Worm (Caenorhabditis elegans) whole organism, mixed stage, embryonic: ENCODE measurements around the gene T16H12.2.

Experiments
- M03D4.4 ChIP-seq: sonication (generic microtip); optimal IDR thresholded peaks from 2 replicates; lab custom pipeline; 2017; ENCODE audit warnings: mild to moderate bottlenecking, missing genetic modification characterization, missing compliant biosample characterization
- bed-3 ChIP-seq: fragments of 200-800 bp; sonication (Bioruptor generic); optimal IDR thresholded peaks from 3 replicates; lab custom pipeline; 2018; ENCODE audit warnings: mild to moderate bottlenecking, missing genetic modification characterization, moderate library complexity, missing compliant biosample characterization
- blmp-1 ChIP-seq: fragments of 150-350 bp; optimal IDR thresholded peaks from 2 replicates; lab custom pipeline; 2014; ENCODE audit warnings: missing biosample characterization, missing genetic modification characterization
- ceh-39 ChIP-seq: fragments of 150-350 bp; optimal IDR thresholded peaks from 2 replicates; lab custom pipeline; 2014; ENCODE audit warnings: missing biosample characterization, missing genetic modification characterization
- ceh-43 ChIP-seq: fragments of 200-800 bp; sonication (Bioruptor generic); optimal IDR thresholded peaks from 2 replicates; lab custom pipeline; 2018; ENCODE audit warnings: mild to moderate bottlenecking, missing genetic modification characterization, moderate library complexity, missing compliant biosample characterization
- ces-1 ChIP-seq: fragments of 150-350 bp; optimal IDR thresholded peaks from 2 replicates; lab custom pipeline; 2014; ENCODE audit warnings: missing biosample characterization, missing genetic modification reagents, missing genetic modification characterization
- cnd-1 ChIP-seq: fragments of 200-800 bp; sonication (Bioruptor generic); optimal IDR thresholded peaks from 2 replicates; lab custom pipeline; 2018; ENCODE audit warnings: mild to moderate bottlenecking, missing genetic modification characterization, missing compliant biosample characterization
- drap-1 ChIP-seq: fragments of 200-800 bp; sonication (Bioruptor generic); optimal IDR thresholded peaks from 3 replicates; lab custom pipeline; 2018; ENCODE audit warnings: mild to moderate bottlenecking, missing genetic modification characterization, missing compliant biosample characterization
- elt-1 ChIP-seq: sonication (generic microtip); optimal IDR thresholded peaks from 2 replicates; lab custom pipeline; 2017; ENCODE audit warnings: missing genetic modification characterization, mild to moderate bottlenecking, missing compliant biosample characterization, antibody characterized with exemption, moderate library complexity, borderline replicate concordance; ENCODE audit not compliant: insufficient read depth
- elt-3 ChIP-seq: fragments of 150-350 bp; optimal IDR thresholded peaks from 2 replicates; lab custom pipeline; 2014; ENCODE audit warnings: missing biosample characterization, missing genetic modification characterization
- flh-1 ChIP-seq: fragments of 200-800 bp; sonication (Bioruptor generic); optimal IDR thresholded peaks from 2 replicates; lab custom pipeline; 2018; ENCODE audit warnings: mild to moderate bottlenecking, missing genetic modification characterization, moderate library complexity, missing compliant biosample characterization
- ham-2 ChIP-seq: fragments of 200-800 bp; sonication (Bioruptor generic); optimal IDR thresholded peaks from 2 replicates; lab custom pipeline; 2018; ENCODE audit warnings: mild to moderate bottlenecking, missing genetic modification characterization, missing compliant biosample characterization
- hlh-1 ChIP-seq: fragments of 150-350 bp; optimal IDR thresholded peaks from 2 replicates; lab custom pipeline; 2014; ENCODE audit warnings: missing biosample characterization, missing genetic modification reagents, missing genetic modification characterization
- lin-13 ChIP-seq: fragments of 150-350 bp; optimal IDR thresholded peaks from 2 replicates; lab custom pipeline; 2014; ENCODE audit warnings: missing biosample characterization, missing genetic modification characterization
- lin-32 ChIP-seq: fragments of 200-800 bp; sonication (Bioruptor generic); optimal IDR thresholded peaks from 2 replicates; lab custom pipeline; 2018; ENCODE audit warnings: mild to moderate bottlenecking, missing genetic modification characterization, missing compliant biosample characterization
- lsy-2 ChIP-seq: fragments of 150-350 bp; optimal IDR thresholded peaks from 2 replicates; lab custom pipeline; 2014; ENCODE audit warnings: missing biosample characterization, missing genetic modification characterization
- mep-1 ChIP-seq: fragments of 150-350 bp; optimal IDR thresholded peaks from 2 replicates; lab custom pipeline; 2017; ENCODE audit warnings: missing biosample characterization, missing genetic modification reagents, missing genetic modification characterization, inconsistent platforms
- mls-2 ChIP-seq: sonication (generic microtip); optimal IDR thresholded peaks from 2 replicates; lab custom pipeline; 2016; ENCODE audit warnings: mild to moderate bottlenecking, missing genetic modification characterization, moderate library complexity, missing compliant biosample characterization
- nhr-12 ChIP-seq: fragments of 150-350 bp; optimal IDR thresholded peaks from 2 replicates; lab custom pipeline; 2014; ENCODE audit warnings: missing biosample characterization, missing genetic modification characterization
- nhr-2 ChIP-seq: fragments of 150-350 bp; optimal IDR thresholded peaks from 2 replicates; lab custom pipeline; 2014; ENCODE audit warnings: missing biosample characterization, missing genetic modification characterization
- nhr-76 ChIP-seq: sonication (generic microtip); optimal IDR thresholded peaks from 2 replicates; lab custom pipeline; 2017; ENCODE audit warnings: missing biosample characterization, missing genetic modification characterization
- pha-4 ChIP-seq: fragments of 150-350 bp; optimal IDR thresholded peaks from 2 replicates; lab custom pipeline; 2018; ENCODE audit warnings: missing biosample characterization, missing genetic modification reagents, missing genetic modification characterization
- sem-2 ChIP-seq: fragments of 200-800 bp; sonication (Bioruptor generic); optimal IDR thresholded peaks from 2 replicates; lab custom pipeline; 2018; ENCODE audit warnings: mild to moderate bottlenecking, missing genetic modification characterization, missing compliant biosample characterization
- sptf-1 ChIP-seq: sonication (generic microtip); optimal IDR thresholded peaks from 2 replicates; lab custom pipeline; 2017; ENCODE audit warnings: mild to moderate bottlenecking, missing genetic modification characterization, moderate library complexity, missing compliant biosample characterization
- unc-120 ChIP-seq: sonication (generic microtip); optimal IDR thresholded peaks from 2 replicates; lab custom pipeline; 2017; ENCODE audit warnings: missing genetic modification characterization, missing compliant biosample characterization; ENCODE audit not compliant: poor library complexity, severe bottlenecking
- unc-39 ChIP-seq: fragments of 150-350 bp; optimal IDR thresholded peaks from 2 replicates; lab custom pipeline; 2014; ENCODE audit warnings: missing biosample characterization, missing genetic modification characterization
- unc-62 ChIP-seq: fragments of 150-350 bp; optimal IDR thresholded peaks from 2 replicates; lab custom pipeline; 2014; ENCODE audit warnings: missing biosample characterization, missing genetic modification reagents, missing genetic modification characterization
- zip-8 ChIP-seq: fragments of 150-350 bp; optimal IDR thresholded peaks from 2 replicates; lab custom pipeline; 2014; ENCODE audit warnings: missing biosample characterization, missing genetic modification characterization

Gene T16H12.2

ce11 chrIII:10120076-10120831, 34.2 kb downstream of the T16H12.2 start, which contains the start of the genes gtf-2H3 and ham-3:
Gene gtf-2H3 (minus strand): TSS chrIII:10120148.
Gene ham-3 (plus strand): TSS chrIII:10120781.
- TF ChIP-seq ces-1 (GFP tag; lab: Kevin White, UChicago) (peak; percentile 47), cnd-1 (no peak), lsy-2 (no peak), mep-1 (tag; lab: Kevin White, UChicago) (no peak), lin-32 (GFP tag; lab: Kevin White, UChicago) (no peak), unc-120 (tag; lab: Kevin White, UChicago) (no peak), flh-1 (GFP tag; lab: Kevin White, UChicago) (no peak), pha-4 (tag; lab: Kevin White, UChicago) (no peak), ham-2 (GFP tag; lab: Kevin White, UChicago) (no peak)
- TF ChIP-seq, all 35 proteins: peak for 1

ce11 chrIII:10123586-10124233, 37.6 kb downstream of the T16H12.2 start, which contains the start of gene ttll-4:
Gene ttll-4 (plus strand): TSS chrIII:10124183.
- TF ChIP-seq unc-120 (tag; lab: Kevin White, UChicago) = peak; percentile 22
- TF ChIP-seq M03D4.4 (tag; lab: Kevin White, UChicago) = peak; percentile 48
- TF ChIP-seq sptf-1 (tag; lab: Kevin White, UChicago) = peak; percentile 68
- peak; percentile 65 for TF ChIP-seq lin-13 (tag; lab: Kevin White, UChicago)
- TF ChIP-seq nhr-12 (tag; lab: Kevin White, UChicago) = no peak
- peak; percentile 24 for TF ChIP-seq lin-32 (GFP tag; lab: Kevin White, UChicago)
- TF ChIP-seq mls-2 (tag; lab: Kevin White, UChicago) = peak; percentile 38
- TF ChIP-seq elt-1 (tag; lab: Kevin White, UChicago) = no peak
- TF ChIP-seq ces-1 (GFP tag; lab: Kevin White, UChicago) = peak; percentile 79
- TF ChIP-seq ceh-43 (GFP tag; lab: Kevin White, UChicago) = no peak
- TF ChIP-seq cnd-1 = peak; percentile 10
- TF ChIP-seq ceh-39 (tag; lab: Kevin White, UChicago) = no peak
- TF ChIP-seq mep-1 (tag; lab: Kevin White, UChicago) = peak; percentile 60
- peak; percentile 14 for TF ChIP-seq lsy-2
- no peak for TF ChIP-seq zip-8 (tag; lab: Kevin White, UChicago)
- peak; percentile 21 for TF ChIP-seq drap-1 (GFP tag; lab: Kevin White, UChicago)

ce11 chrIII:10126375-10126774, 40.3 kb downstream of the T16H12.2 start:
- no peak for TF ChIP-seq nhr-76
- no peak for TF ChIP-seq elt-3
- TF ChIP-seq zip-8 (tag; lab: Kevin White, UChicago) = no peak
- TF ChIP-seq M03D4.4 (tag; lab: Kevin White, UChicago) = no peak
- no peak for TF ChIP-seq hlh-1 (tag; lab: Kevin White, UChicago)
- TF ChIP-seq unc-120 (tag; lab: Kevin White, UChicago) = no peak
- no peak for TF ChIP-seq nhr-2 (tag; lab: Kevin White, UChicago)
- TF ChIP-seq lin-13 (tag; lab: Kevin White, UChicago) = no peak
- no peak for TF ChIP-seq sem-2 (GFP tag; lab: Kevin White, UChicago)
- TF ChIP-seq unc-39 (tag; lab: Kevin White, UChicago) = no peak
- no peak for TF ChIP-seq blmp-1 (tag; lab: Kevin White, UChicago)
- no peak for TF ChIP-seq unc-62 (GFP tag; lab: Kevin White, UChicago)
- no peak for TF ChIP-seq elt-1 (tag; lab: Kevin White, UChicago)
- no peak for TF ChIP-seq mep-1 (tag; lab: Kevin White, UChicago)
- no peak for TF ChIP-seq bed-3 (GFP tag; lab: Kevin White, UChicago)
